Worm (Caenorhabditis elegans) whole organism, L3 larva: ENCODE results near the gene Y53F4B.24.

Source experiments
- ceh-16 ChIP-seq: sonication (generic microtip); optimal IDR thresholded peaks from 2 replicates; lab custom pipeline; 2017; ENCODE audit warnings: missing biosample characterization, missing genetic modification characterization
- fkh-10 ChIP-seq: sonication (generic microtip); optimal IDR thresholded peaks from 2 replicates; lab custom pipeline; 2017; ENCODE audit warnings: missing biosample characterization, missing genetic modification reagents, missing genetic modification characterization

DNA sequence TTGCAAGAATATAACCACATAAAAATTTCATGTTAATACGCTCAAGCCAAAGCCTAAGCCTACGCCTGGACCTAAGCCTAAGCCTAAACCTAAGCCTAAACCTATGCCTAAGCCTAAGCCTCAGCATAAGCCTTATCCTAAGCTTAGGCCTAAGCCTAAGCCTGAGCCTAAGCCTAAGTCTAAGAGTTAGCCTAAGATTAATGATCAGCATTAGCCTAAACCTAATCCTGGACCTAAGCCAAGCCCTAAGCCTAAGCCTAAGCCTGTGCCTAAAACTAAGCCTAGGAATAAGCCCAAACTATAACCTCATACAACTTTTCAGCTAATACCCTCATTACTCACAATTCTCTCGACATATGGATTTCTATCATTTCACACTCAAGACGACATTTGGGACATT, 24.1 kb upstream of the Y53F4B.24 start:
- TF ChIP-seq ceh-16 = no peak
- TF ChIP-seq fkh-10 (GFP tag; lab: Kevin White, UChicago) = no peak
